Worm (Caenorhabditis elegans) whole organism, L3 larva: ENCODE measurements around the gene mls-2.

Experiments
- ZK546.5 ChIP-seq: sonication (generic microtip); optimal IDR thresholded peaks from 2 replicates; lab custom pipeline; 2017; ENCODE audit warnings: missing biosample characterization, missing genetic modification characterization
- ama-1 ChIP-seq: fragments of 150-350 bp; optimal IDR thresholded peaks from 2 replicates; lab custom pipeline; 2018
- ceh-82 ChIP-seq: fragments of 150-350 bp; optimal IDR thresholded peaks from 2 replicates; lab custom pipeline; 2014; ENCODE audit warnings: missing biosample characterization, missing genetic modification characterization
- ceh-9 ChIP-seq: sonication (generic microtip); optimal IDR thresholded peaks from 2 replicates; lab custom pipeline; 2018; ENCODE audit warnings: missing biosample characterization, missing genetic modification characterization
- egl-27 ChIP-seq: sonication (generic microtip); optimal IDR thresholded peaks from 4 replicates; lab custom pipeline; 2017; ENCODE audit warnings: missing biosample characterization, missing genetic modification reagents, missing genetic modification characterization
- elt-1 ChIP-seq: fragments of 150-350 bp; optimal IDR thresholded peaks from 2 replicates; lab custom pipeline; 2014; ENCODE audit warnings: missing biosample characterization, missing genetic modification characterization
- elt-2 ChIP-seq: sonication (generic microtip); optimal IDR thresholded peaks from 2 replicates; lab custom pipeline; 2016; ENCODE audit warnings: missing genetic modification reagents, mild to moderate bottlenecking, missing genetic modification characterization, missing compliant biosample characterization
- nhr-12 ChIP-seq: fragments of 150-350 bp; optimal IDR thresholded peaks from 2 replicates; lab custom pipeline; 2014; ENCODE audit warnings: missing biosample characterization, missing genetic modification characterization
- pha-4 ChIP-seq: fragments of 150-350 bp; optimal IDR thresholded peaks from 2 replicates; lab custom pipeline; 2014; ENCODE audit warnings: missing biosample characterization, missing genetic modification reagents, missing genetic modification characterization
- pqm-1 ChIP-seq: fragments of 150-350 bp; optimal IDR thresholded peaks from 2 replicates; lab custom pipeline; 2017; ENCODE audit warnings: missing biosample characterization, missing genetic modification characterization, inconsistent platforms

- no peak for TF ChIP-seq elt-1
- TF ChIP-seq elt-2 (tag; lab: Kevin White, UChicago), result no peak
- no peak for TF ChIP-seq ama-1 (lab: Kevin White, UChicago)
- no peak for TF ChIP-seq egl-27 (tag; lab: Kevin White, UChicago)
- no peak for TF ChIP-seq ceh-9 (tag; lab: Kevin White, UChicago)
- TF ChIP-seq pqm-1 (tag; lab: Kevin White, UChicago), result no peak
- no peak for TF ChIP-seq ZK546.5 (tag; lab: Kevin White, UChicago)
- TF ChIP-seq nhr-12 (tag; lab: Kevin White, UChicago), result no peak
- TF ChIP-seq pha-4 (tag; lab: Kevin White, UChicago), result no peak
- TF ChIP-seq ceh-82, result no peak
These were observed 46.3 kb downstream of the mls-2 start, which contains the start of gene rpl-25.1 for ce11 chrX:4715107-4715506.
